Worm (Caenorhabditis elegans): Measurements from ENCODE around the gene nhr-168.

DNA sequence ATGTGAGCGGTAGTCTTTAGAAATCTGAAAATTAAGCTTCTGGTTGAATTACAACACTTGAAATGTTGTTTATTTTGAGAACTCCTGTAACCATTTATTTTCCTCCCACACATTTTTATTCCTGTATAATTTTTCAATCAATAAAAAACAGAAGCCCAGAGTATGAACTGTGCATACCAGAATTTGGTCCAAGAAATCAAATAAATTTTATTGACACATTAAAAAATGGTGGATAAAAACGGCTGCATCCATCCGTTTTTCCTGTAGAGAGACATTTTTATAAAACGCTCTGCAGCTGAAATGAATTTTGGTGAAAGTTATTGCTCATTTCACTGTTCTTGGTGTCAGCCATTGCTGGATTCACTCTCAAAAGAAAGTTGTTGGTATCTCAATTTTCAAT is 36.5 kb downstream of the nhr-168 start, which contains the start of gene C26E1.1:
- TF ChIP-seq snpc-4 (tag; optimal IDR thresholded peaks at IDR 0.05) (no peak), M03D4.4 (tag; optimal IDR thresholded peaks at IDR 0.05) (no peak), mls-2 (tag; optimal IDR thresholded peaks at IDR 0.05) (no peak), nhr-28 (tag; optimal IDR thresholded peaks at IDR 0.05) (no peak), lsy-2 (tag; optimal IDR thresholded peaks at IDR 0.05) (no peak), unc-62 (GFP tag; optimal IDR thresholded peaks at IDR 0.05) (no peak), blmp-1 (tag; optimal IDR thresholded peaks at IDR 0.05) (no peak), lin-13 (tag; optimal IDR thresholded peaks at IDR 0.05) (no peak), nhr-2 (tag; optimal IDR thresholded peaks at IDR 0.05) (no peak), nhr-237 (tag; optimal IDR thresholded peaks at IDR 0.05) (no peak), mab-5 (tag; optimal IDR thresholded peaks at IDR 0.05) (no peak)
